Fruit fly (Drosophila melanogaster): ENCODE results near the gene CG12155.

Gene CG12155

dm6 chrX:7698000-7698896 is 30.3 kb upstream of the CG12155 start:
- TF ChIP-seq CTCF (optimal IDR thresholded peaks at IDR 0.05) = no peak
- no peak for TF ChIP-seq CG8478 (optimal IDR thresholded peaks at IDR 0.05)

- TF ChIP-seq CG8478 (optimal IDR thresholded peaks at IDR 0.05) (no peak), CTCF (optimal IDR thresholded peaks at IDR 0.05) (no peak)
These were observed 28.8 kb upstream of the CG12155 start for dm6 chrX:7699584-7700238.

dm6 chrX:7700239-7700793 is 28.2 kb upstream of the CG12155 start:
- TF ChIP-seq CG8478 (optimal IDR thresholded peaks at IDR 0.05) (no peak), CTCF (optimal IDR thresholded peaks at IDR 0.05) (no peak)

- TF ChIP-seq CTCF (optimal IDR thresholded peaks at IDR 0.05) = no peak
- TF ChIP-seq CG8478 (optimal IDR thresholded peaks at IDR 0.05) = no peak
These were observed 27.1 kb upstream of the CG12155 start for dm6 chrX:7701282-7702078.

- TF ChIP-seq CG8478 (optimal IDR thresholded peaks at IDR 0.05) (no peak), CTCF (optimal IDR thresholded peaks at IDR 0.05) (no peak)
These were observed 26.2 kb upstream of the CG12155 start for dm6 chrX:7702160-7702907.

dm6 chrX:7703865-7704221 is 24.7 kb upstream of the CG12155 start:
- no peak for TF ChIP-seq CTCF (optimal IDR thresholded peaks at IDR 0.05)
- no peak for TF ChIP-seq CG8478 (optimal IDR thresholded peaks at IDR 0.05)

- TF ChIP-seq CG8478 (optimal IDR thresholded peaks at IDR 0.05) = no peak
- TF ChIP-seq CTCF (optimal IDR thresholded peaks at IDR 0.05) = no peak
These were observed 24.0 kb upstream of the CG12155 start for dm6 chrX:7704262-7705174.

- TF ChIP-seq CG8478 (optimal IDR thresholded peaks at IDR 0.05) = peak; percentile 24
- TF ChIP-seq CTCF (optimal IDR thresholded peaks at IDR 0.05) = no peak
These were observed 23.1 kb upstream of the CG12155 start for dm6 chrX:7705175-7706097.

- no peak for TF ChIP-seq CTCF (optimal IDR thresholded peaks at IDR 0.05)
- TF ChIP-seq CG8478 (optimal IDR thresholded peaks at IDR 0.05) = no peak
These were observed 21.9 kb upstream of the CG12155 start for dm6 chrX:7706398-7707349.

- TF ChIP-seq CTCF (optimal IDR thresholded peaks at IDR 0.05) (no peak), CG8478 (optimal IDR thresholded peaks at IDR 0.05) (no peak)
These were observed 21.0 kb upstream of the CG12155 start for dm6 chrX:7707350-7708241.

All from S2 (cell line).